Worm (Caenorhabditis elegans) whole organism, L1 larva: ENCODE results near the gene osta-1.
A peak's percentile ranks its signal among the peaks of the same experiment; 100 is the strongest.

ENCODE experiments used
- ceh-82 ChIP-seq, 3 experiments: fragments of 150-350 bp in 1 of 3; sonication (generic microtip) in 2 of 3; optimal IDR thresholded peaks; 2 replicates each; lab custom pipeline; 2014 to 2017; ENCODE audit warnings: missing biosample characterization in 3 of 3, missing genetic modification characterization in 3 of 3
- fkh-10 ChIP-seq: sonication (generic microtip); optimal IDR thresholded peaks from 2 replicates; lab custom pipeline; 2017; ENCODE audit warnings: missing biosample characterization, missing genetic modification reagents, missing genetic modification characterization
- lin-39 ChIP-seq: fragments of 150-350 bp; optimal IDR thresholded peaks from 2 replicates; lab custom pipeline; 2014; ENCODE audit warnings: missing biosample characterization, missing genetic modification reagents, missing genetic modification characterization
- mab-9 ChIP-seq: fragments of 200-800 bp; sonication (Bioruptor generic); IDR thresholded peaks from 2 replicates; pipeline ENCODE4 v1.3.6; 2022; ENCODE audit warnings: missing genetic modification reagents, missing genetic modification characterization, missing compliant biosample characterization
- mep-1 ChIP-seq: fragments of 150-350 bp; optimal IDR thresholded peaks from 2 replicates; lab custom pipeline; 2014; ENCODE audit warnings: missing biosample characterization, missing genetic modification characterization
- nhr-85 ChIP-seq: sonication (generic microtip); peaks from one replicate; lab custom pipeline; 2016; ENCODE audit warnings: missing genetic modification characterization, inconsistent platforms, missing compliant biosample characterization
- pqm-1 ChIP-seq: sonication (generic microtip); optimal IDR thresholded peaks from 3 replicates; lab custom pipeline; 2017; ENCODE audit warnings: missing biosample characterization, missing genetic modification characterization
- skn-1 ChIP-seq: fragments of 150-350 bp; optimal IDR thresholded peaks from 2 replicates; lab custom pipeline; 2014; ENCODE audit warnings: missing biosample characterization, missing genetic modification characterization
- snpc-4 ChIP-seq: fragments of 150-350 bp; optimal IDR thresholded peaks from 2 replicates; lab custom pipeline; 2014; ENCODE audit warnings: missing biosample characterization, missing genetic modification characterization

ce11 chrII:46116-46515, 39.7 kb downstream of the osta-1 start, which contains the start of gene rpt-4:
- no peak for TF ChIP-seq mab-9 (GFP tag; lab: Robert Waterston, UW)
- no peak for TF ChIP-seq snpc-4 (tag; lab: Kevin White, UChicago)
- TF ChIP-seq ceh-82 (tag; optimal IDR thresholded peaks at IDR 0.05; lab: Kevin White, UChicago) = no peak
- TF ChIP-seq fkh-10 (GFP tag; lab: Kevin White, UChicago) = no peak
- TF ChIP-seq lin-39 (tag; lab: Kevin White, UChicago) = no peak
- no peak for TF ChIP-seq mep-1
- TF ChIP-seq pqm-1 (tag; lab: Kevin White, UChicago) = no peak
- TF ChIP-seq nhr-85 (tag; lab: Kevin White, UChicago) = peak; percentile 59
- no peak for TF ChIP-seq skn-1 (tag; lab: Kevin White, UChicago)
